Fruit fly (Drosophila melanogaster) whole organism, prepupa: ENCODE measurements around the gene ATPsynD.

Experiments used
- Blimp-1 ChIP-seq: fragments of 200-800 bp; sonication (Bioruptor generic); optimal IDR thresholded peaks from 3 replicates; lab custom pipeline; 2017; ENCODE audit warnings: missing biosample characterization, missing genetic modification characterization, mild to moderate bottlenecking, moderate library complexity, missing genetic modification reagents
- CG10631 ChIP-seq: fragments of 200-800 bp; sonication (Bioruptor generic); optimal IDR thresholded peaks from 2 replicates; lab custom pipeline; 2016; ENCODE audit warnings: missing biosample characterization, missing genetic modification characterization
- CG10669 ChIP-seq: fragments of 200-800 bp; sonication (Bioruptor generic); optimal IDR thresholded peaks from 3 replicates; lab custom pipeline; 2018; ENCODE audit warnings: missing biosample characterization, mild to moderate bottlenecking, missing genetic modification characterization, moderate library complexity
- CG11294 ChIP-seq: fragments of 200-800 bp; sonication (Bioruptor generic); IDR thresholded peaks from 2 replicates; pipeline ENCODE4 v1.3.6; 2022; ENCODE audit warnings: missing biosample characterization, missing genetic modification characterization
- CG11762 ChIP-seq: fragments of 200-800 bp; sonication (Bioruptor generic); optimal IDR thresholded peaks from 3 replicates; lab custom pipeline; 2016; ENCODE audit warnings: missing biosample characterization, missing genetic modification characterization; ENCODE audit not compliant: insufficient read depth
- CG11902 ChIP-seq: fragments of 200-800 bp; sonication (Bioruptor generic); optimal IDR thresholded peaks from 3 replicates; lab custom pipeline; 2016; ENCODE audit warnings: missing biosample characterization, missing genetic modification characterization
- CG15336 ChIP-seq: fragments of 200-800 bp; sonication (Bioruptor generic); IDR thresholded peaks from 2 replicates; pipeline ENCODE4 v1.3.6; 2022; ENCODE audit warnings: missing biosample characterization, missing genetic modification characterization
- CG1621 ChIP-seq: fragments of 200-800 bp; sonication (Bioruptor generic); optimal IDR thresholded peaks from 3 replicates; lab custom pipeline; 2018; ENCODE audit warnings: missing biosample characterization, mild to moderate bottlenecking, missing genetic modification characterization
- CG16779 ChIP-seq: fragments of 200-800 bp; sonication (Bioruptor generic); optimal IDR thresholded peaks from 3 replicates; lab custom pipeline; 2017; ENCODE audit warnings: missing biosample characterization, mild to moderate bottlenecking, missing genetic modification characterization
- CG3032 ChIP-seq: fragments of 200-800 bp; optimal IDR thresholded peaks from 2 replicates; lab custom pipeline; 2019; ENCODE audit warnings: missing biosample characterization, mild to moderate bottlenecking, missing genetic modification characterization, moderate library complexity
- CG31627 ChIP-seq: fragments of 200-800 bp; sonication (Bioruptor generic); optimal IDR thresholded peaks from 3 replicates; lab custom pipeline; 2016; ENCODE audit warnings: missing biosample characterization, missing genetic modification characterization
- CG34406 ChIP-seq: fragments of 200-800 bp; sonication (Bioruptor generic); optimal IDR thresholded peaks from 3 replicates; lab custom pipeline; 2016; ENCODE audit warnings: missing biosample characterization, missing genetic modification characterization
- CG4318 ChIP-seq: fragments of 200-800 bp; sonication (Bioruptor generic); optimal IDR thresholded peaks from 3 replicates; lab custom pipeline; 2017; ENCODE audit warnings: missing biosample characterization, mild to moderate bottlenecking, missing genetic modification characterization
- CG6163 ChIP-seq: fragments of 200-800 bp; sonication (Bioruptor generic); IDR thresholded peaks from 3 replicates; pipeline ENCODE4 v1.3.6; 2022; ENCODE audit warnings: missing biosample characterization, missing genetic modification characterization
- CG6792 ChIP-seq: fragments of 200-800 bp; sonication (Bioruptor generic); optimal IDR thresholded peaks from 3 replicates; lab custom pipeline; 2016; ENCODE audit warnings: missing biosample characterization, missing genetic modification characterization
- CG6854 ChIP-seq: fragments of 200-800 bp; sonication (Bioruptor generic); optimal IDR thresholded peaks from 2 replicates; lab custom pipeline; 2017; ENCODE audit warnings: missing biosample characterization, mild to moderate bottlenecking, missing genetic modification characterization
- CG7368 ChIP-seq: fragments of 200-800 bp; sonication (Bioruptor generic); optimal IDR thresholded peaks from 3 replicates; lab custom pipeline; 2016; ENCODE audit warnings: missing biosample characterization, missing genetic modification characterization
- CG8119 ChIP-seq: fragments of 200-800 bp; sonication (Bioruptor generic); IDR thresholded peaks from 3 replicates; pipeline ENCODE4 v1.3.6; 2022; ENCODE audit warnings: missing biosample characterization, missing genetic modification characterization
- CG8319 ChIP-seq: fragments of 200-800 bp; sonication (Bioruptor generic); optimal IDR thresholded peaks from 3 replicates; lab custom pipeline; 2016; ENCODE audit warnings: missing biosample characterization, missing genetic modification characterization
- Eip75B ChIP-seq: fragments of 200-800 bp; sonication (Bioruptor generic); optimal IDR thresholded peaks from 3 replicates; lab custom pipeline; 2016; ENCODE audit warnings: missing biosample characterization, missing genetic modification characterization
- Eip78C ChIP-seq: fragments of 200-800 bp; sonication (Bioruptor generic); peaks from one replicate; lab custom pipeline; 2016; ENCODE audit warnings: missing biosample characterization, missing genetic modification characterization
- Eip93F ChIP-seq: fragments of 200-800 bp; sonication (Bioruptor generic); optimal IDR thresholded peaks from 2 replicates; lab custom pipeline; 2016; ENCODE audit warnings: missing biosample characterization, mild to moderate bottlenecking, missing genetic modification characterization
- Ets96B ChIP-seq: fragments of 200-800 bp; optimal IDR thresholded peaks from 2 replicates; lab custom pipeline; 2019; ENCODE audit warnings: missing biosample characterization, mild to moderate bottlenecking, missing genetic modification characterization, moderate library complexity
- Gug ChIP-seq: fragments of 200-800 bp; sonication (Bioruptor generic); IDR thresholded peaks from 2 replicates; pipeline ENCODE4 v1.3.6; 2022; ENCODE audit warnings: missing biosample characterization, missing genetic modification characterization
- Hr38 ChIP-seq: sonication (Bioruptor generic); optimal IDR thresholded peaks from 2 replicates; lab custom pipeline; 2016; ENCODE audit warnings: missing biosample characterization, missing genetic modification characterization
- Hr4 ChIP-seq: fragments of 200-800 bp; sonication (Bioruptor generic); optimal IDR thresholded peaks from 3 replicates; lab custom pipeline; 2016; ENCODE audit warnings: missing biosample characterization, missing genetic modification characterization
- Met ChIP-seq: fragments of 200-800 bp; sonication (Bioruptor generic); optimal IDR thresholded peaks from 3 replicates; lab custom pipeline; 2016; ENCODE audit warnings: missing biosample characterization, missing genetic modification characterization
- OdsH ChIP-seq: fragments of 200-800 bp; sonication (Bioruptor generic); optimal IDR thresholded peaks from 3 replicates; lab custom pipeline; 2016; ENCODE audit warnings: missing biosample characterization, missing genetic modification characterization
- Smox ChIP-seq: fragments of 200-800 bp; sonication (Bioruptor generic); optimal IDR thresholded peaks from 3 replicates; lab custom pipeline; 2016; ENCODE audit warnings: missing biosample characterization, missing genetic modification characterization
- Sox102F ChIP-seq: fragments of 200-800 bp; sonication (Bioruptor generic); optimal IDR thresholded peaks from 2 replicates; lab custom pipeline; 2016; ENCODE audit warnings: missing biosample characterization, mild to moderate bottlenecking, missing genetic modification characterization
- Sox14 ChIP-seq: fragments of 200-800 bp; sonication (Bioruptor generic); optimal IDR thresholded peaks from 3 replicates; lab custom pipeline; 2016; ENCODE audit warnings: missing biosample characterization, missing genetic modification characterization
- Sox15 ChIP-seq: fragments of 200-800 bp; sonication (Bioruptor generic); optimal IDR thresholded peaks from 3 replicates; lab custom pipeline; 2016; ENCODE audit warnings: missing biosample characterization, missing genetic modification characterization
- cyc ChIP-seq: fragments of 200-800 bp; sonication (Bioruptor generic); optimal IDR thresholded peaks from 3 replicates; lab custom pipeline; 2016; ENCODE audit warnings: missing biosample characterization, missing genetic modification characterization
- dac ChIP-seq: fragments of 200-800 bp; sonication (Bioruptor generic); optimal IDR thresholded peaks from 2 replicates; lab custom pipeline; 2017; ENCODE audit warnings: missing biosample characterization, mild to moderate bottlenecking, missing genetic modification characterization
- dsx ChIP-seq: fragments of 200-800 bp; optimal IDR thresholded peaks from 3 replicates; lab custom pipeline; 2019; ENCODE audit warnings: missing biosample characterization, mild to moderate bottlenecking, missing genetic modification characterization, moderate library complexity; ENCODE audit not compliant: poor library complexity, severe bottlenecking
- esn ChIP-seq: fragments of 200-800 bp; sonication (Bioruptor generic); optimal IDR thresholded peaks from 2 replicates; lab custom pipeline; 2016; ENCODE audit warnings: missing biosample characterization, mild to moderate bottlenecking, missing genetic modification characterization, moderate library complexity
- fd59A ChIP-seq: fragments of 200-800 bp; sonication (Bioruptor generic); optimal IDR thresholded peaks from 2 replicates; lab custom pipeline; 2017; ENCODE audit warnings: missing biosample characterization, mild to moderate bottlenecking, missing genetic modification characterization, missing genetic modification reagents
- fd85E ChIP-seq: fragments of 200-800 bp; sonication (Bioruptor generic); optimal IDR thresholded peaks from 3 replicates; lab custom pipeline; 2016; ENCODE audit warnings: missing biosample characterization, missing genetic modification characterization
- lz ChIP-seq: fragments of 200-800 bp; sonication (Bioruptor generic); optimal IDR thresholded peaks from 3 replicates; lab custom pipeline; 2016; ENCODE audit warnings: missing biosample characterization, missing genetic modification characterization
- net ChIP-seq: fragments of 200-800 bp; sonication (Bioruptor generic); optimal IDR thresholded peaks from 3 replicates; lab custom pipeline; 2016; ENCODE audit warnings: missing biosample characterization, missing genetic modification characterization
- salr ChIP-seq, 2 experiments: fragments of 200-800 bp; sonication (Bioruptor generic); optimal IDR thresholded peaks; 3 replicates each; lab custom pipeline; 2016 to 2018; ENCODE audit warnings: missing biosample characterization in 2 of 2, missing genetic modification characterization in 2 of 2, mild to moderate bottlenecking in 1 of 2
- spab ChIP-seq: fragments of 200-800 bp; sonication (Bioruptor generic); optimal IDR thresholded peaks from 2 replicates; lab custom pipeline; 2017; ENCODE audit warnings: missing biosample characterization, mild to moderate bottlenecking, missing genetic modification characterization, missing genetic modification reagents
- ss ChIP-seq, 2 experiments: fragments of 200-800 bp; sonication (Bioruptor generic); optimal IDR thresholded peaks; 2 replicates in 1 of 2; 3 replicates in 1 of 2; lab custom pipeline; 2017 to 2018; ENCODE audit warnings: mild to moderate bottlenecking in 2 of 2, missing biosample characterization in 2 of 2, missing genetic modification characterization in 2 of 2, moderate library complexity in 1 of 2
- svp ChIP-seq: fragments of 200-800 bp; sonication (Bioruptor generic); peaks from one replicate; lab custom pipeline; 2016; ENCODE audit warnings: missing biosample characterization, missing genetic modification characterization
- vri ChIP-seq: fragments of 200-800 bp; sonication (Bioruptor generic); optimal IDR thresholded peaks from 3 replicates; lab custom pipeline; 2016; ENCODE audit warnings: missing biosample characterization, mild to moderate bottlenecking, missing genetic modification characterization

ATPsynD gene

DNA sequence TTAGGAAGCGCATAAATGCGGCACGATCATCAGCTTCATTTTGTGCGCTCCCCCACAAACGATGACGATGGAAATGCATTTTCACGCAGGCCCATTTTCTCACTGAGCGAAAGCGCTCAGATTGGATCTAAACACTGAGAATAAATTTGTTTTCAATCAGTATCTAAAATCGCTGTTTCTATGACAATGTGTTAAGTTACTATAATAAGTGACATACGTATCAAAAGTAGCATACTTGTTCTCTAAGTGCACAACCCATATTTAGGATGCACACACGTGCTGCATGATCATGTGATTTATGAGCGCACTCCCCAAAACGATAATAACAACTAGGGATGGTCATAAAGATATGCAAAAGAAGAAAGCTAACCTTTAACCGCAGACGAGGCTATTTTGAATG lies 13.3 kb downstream of the ATPsynD start (continued):
- no peak for TF ChIP-seq CG16779 (tag; lab: Kevin White, UChicago)
- TF ChIP-seq CG8119 (GFP tag; lab: Robert Waterston, UW) = peak; percentile 41; the same call in 1 of the 3 replicates
- no peak for TF ChIP-seq dsx (GFP tag; lab: Kevin White, UChicago)
- TF ChIP-seq CG11902 (GFP tag; lab: Kevin White, UChicago) = no peak
- no peak for TF ChIP-seq lz (GFP tag; lab: Kevin White, UChicago)
- TF ChIP-seq CG34406 (GFP tag; lab: Kevin White, UChicago) = no peak
- TF ChIP-seq Gug (GFP tag; lab: Robert Waterston, UW) = no peak
- TF ChIP-seq fd85E (GFP tag; lab: Kevin White, UChicago) = no peak
- TF ChIP-seq CG8319 (GFP tag; lab: Kevin White, UChicago) = no peak
- peak; percentile 3 for TF ChIP-seq CG10631 (GFP tag; lab: Kevin White, UChicago)
- no peak for TF ChIP-seq CG10669 (GFP tag; lab: Kevin White, UChicago)
- no peak for TF ChIP-seq OdsH
- TF ChIP-seq Eip75B = peak; percentile 6
- no peak for TF ChIP-seq cyc (GFP tag; lab: Kevin White, UChicago)
- TF ChIP-seq Met (GFP tag; lab: Kevin White, UChicago) = no peak

DNA sequence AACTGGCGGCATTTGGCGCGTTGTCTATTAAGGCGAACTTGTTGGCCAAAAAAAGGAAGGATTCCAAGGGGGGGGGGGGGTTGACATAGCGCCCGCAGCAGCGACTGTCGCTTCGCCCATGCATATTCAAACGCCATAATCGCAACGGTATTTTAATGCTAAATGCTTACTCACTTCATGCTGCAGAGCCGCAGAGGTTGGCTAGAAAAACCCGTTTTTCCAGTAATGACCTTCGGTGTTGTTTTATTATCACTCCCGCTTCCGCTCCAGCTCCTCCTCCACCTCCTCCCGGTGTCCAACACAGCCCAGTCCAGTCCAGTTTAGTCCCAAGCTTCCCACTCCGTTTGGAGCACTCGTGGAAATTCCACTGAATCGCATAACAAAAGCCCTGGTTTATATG lies 16.4 kb downstream of the ATPsynD start:
- peak in 1 of 2 experiments; percentile 19 for TF ChIP-seq ss (GFP tag; optimal IDR thresholded peaks at IDR 0.05; lab: Kevin White, UChicago)
- no peak for TF ChIP-seq CG4318 (GFP tag; lab: Kevin White, UChicago)
- TF ChIP-seq Eip78C (GFP tag; lab: Kevin White, UChicago) = peak; percentile 19
- no peak for TF ChIP-seq CG31627

DNA sequence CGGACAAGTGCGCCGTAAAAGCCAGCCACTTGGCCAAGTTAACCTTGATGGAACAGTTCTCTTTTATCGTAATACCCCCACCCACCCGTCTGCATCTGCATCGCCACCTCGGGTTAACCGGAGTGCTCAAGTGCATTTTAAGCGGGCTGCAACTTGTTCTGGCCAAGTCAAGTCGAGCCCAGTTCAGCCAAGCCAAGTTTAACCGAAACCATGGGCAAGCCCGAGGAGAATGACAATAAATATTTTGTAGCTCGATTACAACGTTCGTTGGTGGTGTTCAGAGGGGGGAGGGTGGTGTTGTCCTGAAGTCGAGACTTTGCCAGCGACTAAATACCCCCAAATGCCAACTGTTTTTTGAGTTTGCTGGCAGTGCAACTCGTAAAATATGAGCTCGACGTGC lies 17.6 kb downstream of the ATPsynD start:
- TF ChIP-seq CG6163 (GFP tag; lab: Robert Waterston, UW) (peak; percentile 17; the same call in 1 of the 3 replicates), Eip93F (no peak), CG6854 (GFP tag; lab: Kevin White, UChicago) (peak; percentile 55), CG1621 (tag; lab: Kevin White, UChicago) (peak; percentile 28), Blimp-1 (peak; percentile 17), esn (GFP tag; lab: Kevin White, UChicago) (no peak), CG7368 (no peak), CG11762 (GFP tag; lab: Kevin White, UChicago) (no peak)

DNA sequence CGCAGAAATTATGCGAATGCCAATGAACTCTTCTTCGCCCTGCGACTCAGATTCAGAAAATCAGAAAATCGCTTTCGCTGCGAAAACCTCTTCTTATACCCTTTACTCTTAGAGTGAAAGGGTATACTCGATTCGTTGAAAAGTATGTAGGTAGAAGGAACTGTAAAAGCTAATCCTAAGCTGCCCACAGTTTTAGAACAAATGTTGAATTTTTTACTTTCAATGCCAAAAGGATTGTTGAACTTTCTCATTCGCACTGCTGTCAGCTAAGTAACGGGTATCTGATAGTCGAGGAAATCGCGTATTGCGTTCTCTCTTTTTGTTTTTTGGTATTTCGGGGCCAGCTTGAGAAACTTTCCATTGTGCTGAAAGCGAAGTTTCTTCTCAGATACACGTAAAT lies 19.0 kb downstream of the ATPsynD start:
- TF ChIP-seq CG6792 (GFP tag; lab: Kevin White, UChicago) (peak; percentile 47), CG11294 (GFP tag; lab: Robert Waterston, UW) (no peak), fd59A (GFP tag; lab: Kevin White, UChicago) (no peak), Gug (GFP tag; lab: Robert Waterston, UW) (no peak), CG34406 (GFP tag; lab: Kevin White, UChicago) (peak; percentile 56), Hr38 (no peak), Ets96B (tag; lab: Kevin White, UChicago) (no peak), Met (GFP tag; lab: Kevin White, UChicago) (peak; percentile 73), Smox (peak; percentile 66), spab (GFP tag; lab: Kevin White, UChicago) (no peak), cyc (GFP tag; lab: Kevin White, UChicago) (peak; percentile 61), CG15336 (no peak), Blimp-1 (peak; percentile 3), OdsH (peak; percentile 60), Hr4 (peak; percentile 32), Sox14 (peak; percentile 39), svp (GFP tag; lab: Kevin White, UChicago) (peak; percentile 85), salr (GFP tag; optimal IDR thresholded peaks at IDR 0.05; lab: Kevin White, UChicago) (no peak), fd85E (GFP tag; lab: Kevin White, UChicago) (no peak), Sox15 (peak; percentile 40), esn (GFP tag; lab: Kevin White, UChicago) (peak; percentile 77), CG7368 (peak; percentile 37), net (peak; percentile 32), dsx (GFP tag; lab: Kevin White, UChicago) (no peak), CG11902 (GFP tag; lab: Kevin White, UChicago) (peak; percentile 49), CG31627 (peak; percentile 79), CG16779 (tag; lab: Kevin White, UChicago) (no peak), Sox102F (GFP tag; lab: Kevin White, UChicago) (peak; percentile 77), vri (GFP tag; lab: Kevin White, UChicago) (peak; percentile 28), CG3032 (tag; lab: Kevin White, UChicago) (no peak), dac (GFP tag; lab: Kevin White, UChicago) (no peak)
